Fruit fly (Drosophila melanogaster) whole organism, wandering third instar larva: ENCODE results near the gene CG10663.

Experiments used
- Abd-B ChIP-seq: fragments of >200 bp; optimal IDR thresholded peaks from 2 replicates; lab custom pipeline; 2017; ENCODE audit warnings: missing biosample characterization, missing genetic modification characterization
- Mio ChIP-seq: sonication (Bioruptor generic); optimal IDR thresholded peaks from 2 replicates; lab custom pipeline; 2016; ENCODE audit warnings: missing biosample characterization, missing genetic modification characterization
- br ChIP-seq: fragments of 200-800 bp; sonication (Bioruptor generic); optimal IDR thresholded peaks from 2 replicates; lab custom pipeline; 2016; ENCODE audit warnings: missing biosample characterization, missing genetic modification characterization
- h ChIP-seq: fragments of 200-800 bp; sonication (Bioruptor generic); optimal IDR thresholded peaks from 3 replicates; lab custom pipeline; 2016; ENCODE audit warnings: missing biosample characterization, mild to moderate bottlenecking, missing genetic modification characterization
- jim ChIP-seq: fragments of 175-275, 200-325 bp; sonication (Bioruptor generic); optimal IDR thresholded peaks from 2 replicates; lab custom pipeline; 2016; ENCODE audit warnings: missing biosample characterization, mild to moderate bottlenecking, missing genetic modification characterization
- psq ChIP-seq: fragments of 200-800 bp; sonication (Bioruptor generic); optimal IDR thresholded peaks from 3 replicates; lab custom pipeline; 2017; ENCODE audit warnings: missing biosample characterization, mild to moderate bottlenecking, missing genetic modification characterization, moderate library complexity
- rgr ChIP-seq: fragments of 200-800 bp; sonication (Bioruptor generic); optimal IDR thresholded peaks from 3 replicates; lab custom pipeline; 2016; ENCODE audit warnings: missing biosample characterization, mild to moderate bottlenecking, missing genetic modification characterization

- TF ChIP-seq jim (GFP tag; lab: Kevin White, UChicago) (peak; percentile 30), br (peak; percentile 94), Mio (GFP tag; lab: Kevin White, UChicago) (no peak), rgr (GFP tag; lab: Kevin White, UChicago) (peak; percentile 90), psq (GFP tag; lab: Kevin White, UChicago) (peak; percentile 79), Abd-B (no peak), h (GFP tag; lab: Kevin White, UChicago) (peak; percentile 93)
These were observed 30.0 kb upstream of the CG10663 start, which contains the start of the genes sti and tral for dm6 chr3L:12514762-12515215.
